Worm (Caenorhabditis elegans) whole organism, mixed stage, embryonic: ENCODE measurements around the gene F53A9.6.

Source experiments
- blmp-1 ChIP-seq: fragments of 150-350 bp; optimal IDR thresholded peaks from 2 replicates; lab custom pipeline; 2014; ENCODE audit warnings: missing biosample characterization, missing genetic modification characterization
- snpc-4 ChIP-seq: fragments of 150-350 bp; optimal IDR thresholded peaks from 2 replicates; lab custom pipeline; 2014; ENCODE audit warnings: missing biosample characterization, missing genetic modification characterization
- unc-62 ChIP-seq: fragments of 150-350 bp; optimal IDR thresholded peaks from 2 replicates; lab custom pipeline; 2014; ENCODE audit warnings: missing biosample characterization, missing genetic modification reagents, missing genetic modification characterization

- TF ChIP-seq snpc-4 (no peak), blmp-1 (tag; lab: Kevin White, UChicago) (no peak), unc-62 (GFP tag; lab: Kevin White, UChicago) (no peak)
Observed at ce11 chrX:8745524-8745923, 31.9 kb upstream of the F53A9.6 start.
